Fruit fly (Drosophila melanogaster) whole organism, embryonic: ENCODE results near the gene mnd.

Experiments
- CG10267 ChIP-seq: fragments of 200-800 bp; sonication (Bioruptor generic); optimal IDR thresholded peaks from 2 replicates; lab custom pipeline; 2018; ENCODE audit warnings: missing biosample characterization, mild to moderate bottlenecking, missing genetic modification characterization, moderate library complexity
- CG11456 ChIP-seq: fragments of 200-800 bp; sonication (Bioruptor generic); IDR thresholded peaks from 3 replicates; pipeline ENCODE4 v1.3.6; 2022; ENCODE audit warnings: missing biosample characterization, missing genetic modification characterization
- CG11695 ChIP-seq: fragments of 200-800 bp; sonication (Bioruptor generic); IDR thresholded peaks from 3 replicates; pipeline ENCODE4 v1.3.6; 2022; ENCODE audit warnings: missing biosample characterization, missing genetic modification characterization
- CG12391 ChIP-seq: fragments of 200-800 bp; sonication (Bioruptor generic); optimal IDR thresholded peaks from 3 replicates; lab custom pipeline; 2018; ENCODE audit warnings: missing biosample characterization, mild to moderate bottlenecking, missing genetic modification characterization, moderate library complexity
- CG14050 ChIP-seq: fragments of 200-800 bp; sonication (Bioruptor generic); IDR thresholded peaks from 3 replicates; pipeline ENCODE4 v1.3.6; 2022; ENCODE audit warnings: missing biosample characterization, missing genetic modification characterization
- CG15011 ChIP-seq: fragments of 200-800 bp; sonication (Bioruptor generic); optimal IDR thresholded peaks from 3 replicates; lab custom pipeline; 2018; ENCODE audit warnings: missing biosample characterization, mild to moderate bottlenecking, missing genetic modification characterization
- CG15479 ChIP-seq: fragments of 200-800 bp; sonication (Bioruptor generic); optimal IDR thresholded peaks from 3 replicates; lab custom pipeline; 2019; ENCODE audit warnings: missing biosample characterization, mild to moderate bottlenecking, missing genetic modification characterization, moderate library complexity
- CG15514 ChIP-seq: fragments of 200-800 bp; sonication (Bioruptor generic); optimal IDR thresholded peaks from 3 replicates; lab custom pipeline; 2017; ENCODE audit warnings: missing biosample characterization, missing genetic modification characterization, mild to moderate bottlenecking, moderate library complexity, missing genetic modification reagents
- CG15696 ChIP-seq: fragments of 200-800 bp; sonication (Bioruptor generic); optimal IDR thresholded peaks from 2 replicates; lab custom pipeline; 2019; ENCODE audit warnings: missing biosample characterization, mild to moderate bottlenecking, missing genetic modification characterization, moderate library complexity
- CG1603 ChIP-seq: fragments of 200-800 bp; sonication (Bioruptor generic); optimal IDR thresholded peaks from 2 replicates; lab custom pipeline; 2019; ENCODE audit warnings: missing biosample characterization, mild to moderate bottlenecking, missing genetic modification characterization, moderate library complexity
- CG17186 ChIP-seq: fragments of 200-800 bp; sonication (Bioruptor generic); optimal IDR thresholded peaks from 3 replicates; lab custom pipeline; 2017; ENCODE audit warnings: missing biosample characterization, missing genetic modification reagents, missing genetic modification characterization
- CG18262 ChIP-seq: fragments of 200-800 bp; optimal IDR thresholded peaks from 3 replicates; lab custom pipeline; 2019; ENCODE audit warnings: missing biosample characterization, mild to moderate bottlenecking, missing genetic modification characterization, moderate library complexity
- CG1832 ChIP-seq: fragments of 200-800 bp; sonication (Bioruptor generic); optimal IDR thresholded peaks from 2 replicates; lab custom pipeline; 2017; ENCODE audit warnings: missing biosample characterization, mild to moderate bottlenecking, missing genetic modification characterization, inconsistent platforms
- CG2129 ChIP-seq: fragments of 200-800 bp; sonication (Bioruptor generic); IDR thresholded peaks from 2 replicates; pipeline ENCODE4 v1.3.6; 2022; ENCODE audit warnings: missing biosample characterization, missing genetic modification characterization; ENCODE audit not compliant: partially characterized antibody
- CG2678 ChIP-seq: fragments of 200-800 bp; sonication (Bioruptor generic); optimal IDR thresholded peaks from 3 replicates; lab custom pipeline; 2019; ENCODE audit warnings: missing biosample characterization, mild to moderate bottlenecking, missing genetic modification characterization, moderate library complexity
- CG30431 ChIP-seq: fragments of 200-800 bp; sonication (Bioruptor generic); optimal IDR thresholded peaks from 2 replicates; lab custom pipeline; 2017; ENCODE audit warnings: missing biosample characterization, missing genetic modification characterization
- CG3163 ChIP-seq: fragments of 200-800 bp; sonication (Bioruptor generic); optimal IDR thresholded peaks from 3 replicates; lab custom pipeline; 2016; ENCODE audit warnings: missing biosample characterization, missing genetic modification characterization
- CG34376 ChIP-seq: fragments of 200-800 bp; sonication (Bioruptor generic); optimal IDR thresholded peaks from 2 replicates; lab custom pipeline; 2018; ENCODE audit warnings: missing biosample characterization, mild to moderate bottlenecking, missing genetic modification characterization
- CG7271 ChIP-seq: fragments of 200-800 bp; sonication (Bioruptor generic); optimal IDR thresholded peaks from 2 replicates; lab custom pipeline; 2018; ENCODE audit warnings: missing biosample characterization, mild to moderate bottlenecking, missing genetic modification characterization, moderate library complexity
- CG7987 ChIP-seq: fragments of 200-800 bp; sonication (Bioruptor generic); optimal IDR thresholded peaks from 2 replicates; lab custom pipeline; 2018; ENCODE audit warnings: missing biosample characterization, mild to moderate bottlenecking, missing genetic modification characterization, moderate library complexity
- CG9437 ChIP-seq: fragments of 200-800 bp; sonication (Bioruptor generic); optimal IDR thresholded peaks from 2 replicates; lab custom pipeline; 2018; ENCODE audit warnings: missing biosample characterization, mild to moderate bottlenecking, missing genetic modification characterization
- CG9727 ChIP-seq: fragments of 200-800 bp; sonication (Bioruptor generic); optimal IDR thresholded peaks from 3 replicates; lab custom pipeline; 2017; ENCODE audit warnings: missing biosample characterization, mild to moderate bottlenecking, missing genetic modification characterization
- Dip2 ChIP-seq: fragments of 200-800 bp; sonication (Bioruptor generic); IDR thresholded peaks from 2 replicates; pipeline ENCODE4 v1.3.6; 2022; ENCODE audit warnings: missing biosample characterization, missing genetic modification characterization
- Ets65A ChIP-seq: fragments of 200-800 bp; sonication (Bioruptor generic); peaks from one replicate; lab custom pipeline; 2016; ENCODE audit warnings: missing biosample characterization, missing genetic modification characterization
- HLH3B ChIP-seq: fragments of 200-800 bp; sonication (Bioruptor generic); IDR thresholded peaks from 2 replicates; pipeline ENCODE4 v1.3.6; 2022; ENCODE audit warnings: missing biosample characterization, missing genetic modification characterization
- Opbp ChIP-seq: fragments of 200-800 bp; sonication (Bioruptor generic); IDR thresholded peaks from 3 replicates; pipeline ENCODE4 v1.3.6; 2022; ENCODE audit warnings: missing biosample characterization, missing genetic modification characterization; ENCODE audit not compliant: partially characterized antibody
- ab ChIP-seq: fragments of 200-800 bp; sonication (Bioruptor generic); optimal IDR thresholded peaks from 2 replicates; lab custom pipeline; 2016; ENCODE audit warnings: missing biosample characterization, missing genetic modification characterization
- amos ChIP-seq: fragments of 200-800 bp; sonication (Bioruptor generic); IDR thresholded peaks from 2 replicates; pipeline ENCODE4 v1.3.6; 2022; ENCODE audit warnings: missing biosample characterization, missing genetic modification characterization; ENCODE audit not compliant: partially characterized antibody
- cato ChIP-seq: fragments of 200-800 bp; sonication (Bioruptor generic); optimal IDR thresholded peaks from 2 replicates; lab custom pipeline; 2016; ENCODE audit warnings: missing biosample characterization, missing genetic modification characterization, borderline replicate concordance
- crc ChIP-seq: fragments of 200-800 bp; sonication (Bioruptor generic); optimal IDR thresholded peaks from 2 replicates; lab custom pipeline; 2016; ENCODE audit warnings: missing biosample characterization, missing genetic modification characterization
- croc ChIP-seq: fragments of 200-800 bp; sonication (Bioruptor generic); conservative IDR thresholded peaks from 3 replicates; pipeline ENCODE4 v1.3.6; 2022; ENCODE audit warnings: missing biosample characterization, missing genetic modification characterization
- ewg ChIP-seq: fragments of 200-800 bp; sonication (Bioruptor generic); optimal IDR thresholded peaks from 3 replicates; lab custom pipeline; 2017; ENCODE audit warnings: mild to moderate bottlenecking, missing biosample characterization, missing genetic modification reagents, missing genetic modification characterization
- fd102C ChIP-seq: fragments of 200-800 bp; sonication (Bioruptor generic); optimal IDR thresholded peaks from 2 replicates; lab custom pipeline; 2018; ENCODE audit warnings: missing biosample characterization, mild to moderate bottlenecking, missing genetic modification characterization, moderate library complexity
- ham ChIP-seq: fragments of 200-800 bp; sonication (Bioruptor generic); IDR thresholded peaks from 2 replicates; pipeline ENCODE4 v1.3.6; 2022; ENCODE audit warnings: missing biosample characterization, missing genetic modification characterization
- hbn ChIP-seq: fragments of 200-800 bp; sonication (Bioruptor generic); IDR thresholded peaks from 2 replicates; pipeline ENCODE4 v1.3.6; 2022; ENCODE audit warnings: missing biosample characterization, missing genetic modification characterization; ENCODE audit not compliant: partially characterized antibody
- lola ChIP-seq, 3 experiments: fragments of >200 bp in 2 of 3; fragments of 200-800 bp in 1 of 3; sonication (Bioruptor generic) in 1 of 3; optimal IDR thresholded peaks; 2 replicates each; lab custom pipeline; 2017 to 2019; ENCODE audit warnings: missing biosample characterization in 3 of 3, missing genetic modification characterization in 3 of 3, mild to moderate bottlenecking in 1 of 3, moderate library complexity in 1 of 3
- mld ChIP-seq: fragments of 200-800 bp; sonication (Bioruptor generic); IDR thresholded peaks from 3 replicates; pipeline ENCODE4 v1.3.6; 2022; ENCODE audit warnings: missing biosample characterization, missing genetic modification characterization; ENCODE audit not compliant: partially characterized antibody
- p53 ChIP-seq: fragments of 200-800 bp; sonication (Bioruptor generic); optimal IDR thresholded peaks from 2 replicates; lab custom pipeline; 2016; ENCODE audit warnings: missing biosample characterization, missing genetic modification characterization
- phol ChIP-seq: fragments of 200-800 bp; sonication (Bioruptor generic); optimal IDR thresholded peaks from 3 replicates; lab custom pipeline; 2018; ENCODE audit warnings: missing biosample characterization, mild to moderate bottlenecking, missing genetic modification characterization, moderate library complexity
- prd ChIP-seq, 3 experiments: fragments of >200 bp in 2 of 3; fragments of 200-800 bp in 1 of 3; sonication (Bioruptor generic) in 1 of 3; optimal IDR thresholded peaks in 2 of 3; IDR thresholded peaks in 1 of 3; 2 replicates in 2 of 3; 3 replicates in 1 of 3; pipeline versions ENCODE4 v1.3.6 to Lab custom; 2017 to 2022; ENCODE audit warnings: missing biosample characterization in 1 of 3, missing genetic modification characterization in 1 of 3
- shn ChIP-seq: fragments of 200-800 bp; sonication (Bioruptor generic); optimal IDR thresholded peaks from 3 replicates; lab custom pipeline; 2016; ENCODE audit warnings: missing biosample characterization, missing genetic modification characterization
- sqz ChIP-seq: fragments of 200-800 bp; sonication (Bioruptor generic); optimal IDR thresholded peaks from 3 replicates; lab custom pipeline; 2018; ENCODE audit warnings: missing biosample characterization, mild to moderate bottlenecking, missing genetic modification characterization
- stwl ChIP-seq: fragments of 200-800 bp; sonication (Bioruptor generic); optimal IDR thresholded peaks from 3 replicates; lab custom pipeline; 2018; ENCODE audit warnings: missing biosample characterization, mild to moderate bottlenecking, missing genetic modification characterization, moderate library complexity
- yki ChIP-seq: fragments of >200 bp; optimal IDR thresholded peaks from 3 replicates; lab custom pipeline; 2018
- z ChIP-seq: fragments of 200-800 bp; sonication (Bioruptor generic); IDR thresholded peaks from 3 replicates; pipeline ENCODE4 v1.3.6; 2022; ENCODE audit warnings: missing biosample characterization, missing genetic modification characterization
- zen ChIP-seq: fragments of 200-800 bp; sonication (Bioruptor generic); optimal IDR thresholded peaks from 3 replicates; lab custom pipeline; 2018; ENCODE audit warnings: missing biosample characterization, mild to moderate bottlenecking, missing genetic modification characterization, moderate library complexity
- zf30C ChIP-seq: fragments of 200-800 bp; sonication (Bioruptor generic); optimal IDR thresholded peaks from 3 replicates; lab custom pipeline; 2018; ENCODE audit warnings: missing biosample characterization, mild to moderate bottlenecking, missing genetic modification characterization

The mnd gene

DNA sequence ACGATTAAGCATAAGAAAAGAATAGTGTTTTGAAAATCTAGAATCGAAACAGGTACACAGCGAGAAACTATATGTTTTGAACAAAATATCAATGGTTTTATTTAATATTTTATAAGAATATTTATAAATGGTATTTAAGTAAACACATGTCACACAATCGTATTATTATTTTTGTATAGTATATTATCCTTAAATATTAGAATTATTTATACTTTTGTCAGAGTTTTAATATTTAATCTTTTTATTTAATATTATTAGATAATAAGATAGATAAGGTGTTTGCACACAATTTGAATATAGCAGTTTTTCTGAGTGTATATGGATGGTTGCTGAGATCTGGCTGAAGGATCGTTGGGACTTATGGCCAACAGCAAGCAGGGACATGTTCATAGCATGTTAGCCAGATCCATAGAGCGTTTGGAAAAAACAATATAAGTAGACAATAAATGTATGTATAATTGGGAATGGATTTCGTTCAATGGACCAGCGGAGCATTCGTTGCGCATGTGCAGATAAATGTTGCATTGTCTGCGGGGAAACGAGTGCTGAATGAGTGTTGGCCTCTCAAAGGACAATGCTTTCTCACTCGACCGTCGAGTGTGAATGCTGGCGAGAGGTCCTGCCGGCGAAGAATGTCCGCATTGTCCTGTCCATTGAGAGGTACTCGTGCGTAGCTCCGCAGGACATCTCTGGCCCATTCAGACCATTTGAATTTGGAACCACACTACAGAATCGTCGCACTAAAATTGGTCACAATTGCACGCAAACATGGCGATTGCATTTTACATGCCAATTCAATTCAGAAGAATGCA lies 31.8 kb upstream of the mnd start (continued):
- TF ChIP-seq cato (GFP tag; lab: Kevin White, UChicago) (no peak), yki (lab: Kevin White, UChicago) (no peak), CG10267 (peak; percentile 23), CG17186 (no peak), CG9437 (no peak), CG7271 (tag; lab: Kevin White, UChicago) (peak; percentile 9), fd102C (peak; percentile 37), lola (GFP tag; optimal IDR thresholded peaks at IDR 0.05; lab: Kevin White, UChicago) (peak in 1 of 3 experiments; percentile 51), phol (tag; lab: Kevin White, UChicago) (peak; percentile 12), CG11695 (GFP tag; lab: Robert Waterston, UW) (no peak), CG2129 (GFP tag; lab: Robert Waterston, UW) (no peak), ewg (GFP tag; lab: Kevin White, UChicago) (peak; percentile 11), CG1832 (no peak), CG15696 (peak; percentile 66), zf30C (GFP tag; lab: Kevin White, UChicago) (peak; percentile 64), amos (GFP tag; lab: Robert Waterston, UW) (no peak), CG18262 (tag; lab: Kevin White, UChicago) (peak; percentile 54), mld (no peak), Ets65A (GFP tag; lab: Kevin White, UChicago) (no peak), CG14050 (GFP tag; lab: Robert Waterston, UW) (no peak), zen (peak; percentile 8), hbn (GFP tag; lab: Robert Waterston, UW) (no peak), z (GFP tag; lab: Robert Waterston, UW) (0 out of 3 replicates have a peak, but pooled peaks have one; percentile 38), CG9727 (GFP tag; lab: Kevin White, UChicago) (peak; percentile 24), prd (optimal IDR thresholded peaks at IDR 0.05; lab: Kevin White, UChicago) (no peak), prd (GFP tag; IDR thresholded peaks at IDR 0.05; lab: Robert Waterston, UW) (peak; percentile 37; the same call in 2 of the 3 replicates), CG12391 (tag; lab: Kevin White, UChicago) (peak; percentile 20), CG15514 (GFP tag; lab: Kevin White, UChicago) (no peak), CG3163 (no peak), CG30431 (GFP tag; lab: Kevin White, UChicago) (no peak)

DNA sequence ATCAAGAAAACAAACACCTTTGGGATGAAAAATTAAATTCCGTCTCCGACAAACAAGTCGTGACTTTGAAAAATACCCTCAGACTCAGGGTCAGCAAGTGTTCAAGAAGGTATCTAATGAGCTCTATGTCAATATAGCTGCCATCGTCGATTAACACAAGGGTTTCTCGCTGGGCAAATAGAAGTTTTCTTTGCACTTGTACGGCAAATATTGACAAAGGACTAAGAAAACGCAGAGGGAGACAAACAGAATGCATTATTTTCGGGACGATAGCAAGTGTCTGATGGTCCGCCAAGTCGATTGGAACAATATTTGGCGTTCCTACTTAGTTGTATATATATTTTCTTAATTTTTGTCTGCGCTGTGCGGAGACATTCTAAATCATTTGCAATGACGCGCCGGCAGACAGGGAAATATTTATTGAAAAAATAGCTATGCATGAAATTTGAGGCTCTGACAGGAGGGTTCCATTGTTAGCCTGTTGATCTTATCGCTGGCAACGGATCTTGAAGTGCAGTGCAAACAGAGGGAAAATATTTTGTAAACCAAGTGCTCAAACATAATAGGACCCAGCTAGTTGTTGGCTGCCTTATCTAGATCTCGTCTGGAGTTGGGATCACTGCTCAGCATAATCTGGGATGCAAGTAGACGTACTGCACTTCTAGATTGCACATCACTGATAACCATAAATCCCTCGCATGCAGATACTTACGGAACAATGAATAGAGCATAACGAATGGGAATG lies 28.4 kb upstream of the mnd start:
- no peak for TF ChIP-seq phol (tag; lab: Kevin White, UChicago)
- no peak for TF ChIP-seq crc (GFP tag; lab: Kevin White, UChicago)
- TF ChIP-seq p53 (GFP tag; lab: Kevin White, UChicago), result no peak
- no peak for TF ChIP-seq CG2678 (tag; lab: Kevin White, UChicago)
- TF ChIP-seq CG7987 (GFP tag; lab: Kevin White, UChicago), result no peak
- no peak for TF ChIP-seq HLH3B (GFP tag; lab: Robert Waterston, UW)
- no peak for TF ChIP-seq ab (GFP tag; lab: Kevin White, UChicago)
- TF ChIP-seq croc (GFP tag; lab: Robert Waterston, UW), result no peak
- peak; percentile 99 for TF ChIP-seq CG15479 (GFP tag; lab: Kevin White, UChicago)
- no peak for TF ChIP-seq Opbp (GFP tag; lab: Robert Waterston, UW)
- TF ChIP-seq CG11456 (GFP tag; lab: Robert Waterston, UW), result no peak
- no peak for TF ChIP-seq CG34376 (GFP tag; lab: Kevin White, UChicago)
- TF ChIP-seq CG1603 (tag; lab: Kevin White, UChicago), result peak; percentile 54
- peak; percentile 19 for TF ChIP-seq CG15011 (GFP tag; lab: Kevin White, UChicago)
- TF ChIP-seq shn (GFP tag; lab: Kevin White, UChicago), result no peak
- no peak for TF ChIP-seq ham (GFP tag; lab: Robert Waterston, UW)
- peak; percentile 55 for TF ChIP-seq stwl (tag; lab: Kevin White, UChicago)
- no peak for TF ChIP-seq Dip2 (GFP tag; lab: Robert Waterston, UW)
- TF ChIP-seq sqz, result peak; percentile 65
